Worm (Caenorhabditis elegans): Measurements from ENCODE around the gene cox-6A.

DNA sequence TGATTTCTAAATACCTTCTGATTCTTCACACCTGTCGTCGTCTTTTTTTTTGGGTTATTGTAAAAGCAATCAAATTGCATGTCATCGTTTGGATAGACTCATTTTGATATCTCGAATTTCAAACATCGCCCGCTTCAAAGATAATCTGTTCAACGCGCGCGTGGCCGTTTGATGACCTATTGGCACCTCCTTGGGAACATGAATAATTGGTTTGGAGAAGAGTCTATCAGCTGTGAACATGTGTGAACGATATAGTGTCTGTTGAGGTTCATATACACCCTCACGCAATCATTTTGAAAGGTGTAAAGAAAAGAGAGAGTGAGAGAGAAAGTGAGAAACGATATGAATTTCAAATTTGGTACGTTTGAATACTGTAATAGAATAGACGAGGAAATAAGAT lies 39.1 kb downstream of the cox-6A start:
- TF ChIP-seq sptf-1 (tag; optimal IDR thresholded peaks at IDR 0.05): no peak
- no peak for TF ChIP-seq mep-1 (tag; optimal IDR thresholded peaks at IDR 0.05)

Data from whole organism, mixed stage, embryonic.